Worm (Caenorhabditis elegans) whole organism, young adult: ENCODE measurements around the gene atf-6.

Source experiments
- B0261.1 ChIP-seq: sonication (generic microtip); optimal IDR thresholded peaks from 2 replicates; lab custom pipeline; 2016; ENCODE audit warnings: mild to moderate bottlenecking, missing genetic modification characterization, moderate library complexity, missing compliant biosample characterization
- C17E4.6 ChIP-seq: fragments of 200-800 bp; sonication (Bioruptor generic); IDR thresholded peaks from 2 replicates; pipeline ENCODE4 v1.3.6; 2022; ENCODE audit warnings: missing genetic modification reagents, missing genetic modification characterization, missing compliant biosample characterization
- F22D6.2 ChIP-seq: sonication (generic microtip); optimal IDR thresholded peaks from 2 replicates; lab custom pipeline; 2016; ENCODE audit warnings: mild to moderate bottlenecking, missing genetic modification characterization, missing compliant biosample characterization
- F23B12.7 ChIP-seq: sonication (generic microtip); optimal IDR thresholded peaks from 2 replicates; lab custom pipeline; 2017; ENCODE audit warnings: missing genetic modification characterization, mild to moderate bottlenecking, missing compliant biosample characterization, antibody characterized with exemption, moderate library complexity; ENCODE audit not compliant: insufficient read depth
- F52B5.7 ChIP-seq: sonication (generic microtip); optimal IDR thresholded peaks from 2 replicates; lab custom pipeline; 2016; ENCODE audit warnings: mild to moderate bottlenecking, missing genetic modification characterization, missing compliant biosample characterization
- F55B11.4 ChIP-seq: sonication (generic microtip); optimal IDR thresholded peaks from 2 replicates; lab custom pipeline; 2016; ENCODE audit warnings: missing compliant biosample characterization, missing genetic modification characterization, borderline replicate concordance; ENCODE audit not compliant: insufficient read depth
- F57A8.1 ChIP-seq: fragments of 200-800 bp; sonication (Bioruptor generic); optimal IDR thresholded peaks from 2 replicates; lab custom pipeline; 2018; ENCODE audit warnings: mild to moderate bottlenecking, missing genetic modification characterization, moderate library complexity, missing compliant biosample characterization
- F57C9.4 ChIP-seq: sonication (generic microtip); optimal IDR thresholded peaks from 2 replicates; lab custom pipeline; 2017; ENCODE audit warnings: mild to moderate bottlenecking, missing genetic modification characterization, missing compliant biosample characterization
- T07F8.4 ChIP-seq: sonication (generic microtip); optimal IDR thresholded peaks from 2 replicates; lab custom pipeline; 2016; ENCODE audit warnings: mild to moderate bottlenecking, missing genetic modification characterization, moderate library complexity, missing compliant biosample characterization
- aptf-2 ChIP-seq: fragments of 200-800 bp; sonication (Bioruptor generic); conservative IDR thresholded peaks from 2 replicates; pipeline ENCODE4 v1.3.6; 2022; ENCODE audit warnings: missing genetic modification reagents, missing genetic modification characterization, missing compliant biosample characterization
- atf-7 ChIP-seq: sonication (generic microtip); optimal IDR thresholded peaks from 2 replicates; lab custom pipeline; 2017; ENCODE audit warnings: mild to moderate bottlenecking, missing genetic modification characterization, missing compliant biosample characterization
- athp-1 ChIP-seq: sonication (generic microtip); optimal IDR thresholded peaks from 2 replicates; lab custom pipeline; 2017; ENCODE audit warnings: mild to moderate bottlenecking, missing genetic modification characterization, missing compliant biosample characterization
- attf-3 ChIP-seq: fragments of 200-800 bp; sonication (Bioruptor generic); conservative IDR thresholded peaks from 2 replicates; pipeline ENCODE4 v1.3.6; 2022; ENCODE audit warnings: missing genetic modification reagents, missing genetic modification characterization, missing compliant biosample characterization
- ccch-3 ChIP-seq: fragments of 200-800 bp; sonication (Bioruptor generic); optimal IDR thresholded peaks from 2 replicates; lab custom pipeline; 2018; ENCODE audit warnings: mild to moderate bottlenecking, missing genetic modification characterization, missing compliant biosample characterization
- cebp-1 ChIP-seq, 2 experiments: fragments of 200-800 bp in 1 of 2; sonication (Bioruptor generic) in 1 of 2; sonication (generic microtip) in 1 of 2; IDR thresholded peaks in 1 of 2; optimal IDR thresholded peaks in 1 of 2; 2 replicates each; pipeline versions ENCODE4 v1.3.6 to Lab custom; 2017 to 2022; ENCODE audit warnings: missing compliant biosample characterization in 2 of 2, missing genetic modification characterization in 2 of 2, mild to moderate bottlenecking in 1 of 2, missing genetic modification reagents in 1 of 2, moderate library complexity in 1 of 2
- egl-18 ChIP-seq: fragments of 200-800 bp; sonication (Bioruptor generic); IDR thresholded peaks from 2 replicates; pipeline ENCODE4 v1.3.6; 2022; ENCODE audit warnings: missing genetic modification reagents, missing genetic modification characterization, missing compliant biosample characterization
- hlh-12 ChIP-seq: sonication (generic microtip); optimal IDR thresholded peaks from 2 replicates; lab custom pipeline; 2016; ENCODE audit warnings: missing genetic modification characterization, missing compliant biosample characterization
- hmg-1.2 ChIP-seq: fragments of 200-800 bp; sonication (Bioruptor generic); IDR thresholded peaks from 2 replicates; pipeline ENCODE4 v1.3.6; 2022; ENCODE audit warnings: missing genetic modification reagents, missing genetic modification characterization, missing compliant biosample characterization
- hsf-1 ChIP-seq: fragments of 200-800 bp; sonication (Bioruptor generic); IDR thresholded peaks from 2 replicates; pipeline ENCODE4 v1.3.6; 2022; ENCODE audit warnings: missing genetic modification reagents, missing genetic modification characterization, missing compliant biosample characterization
- lir-1 ChIP-seq: fragments of 200-800 bp; sonication (Bioruptor generic); conservative IDR thresholded peaks from 2 replicates; pipeline ENCODE4 v1.3.6; 2022; ENCODE audit warnings: missing genetic modification reagents, missing genetic modification characterization, missing compliant biosample characterization
- lsl-1 ChIP-seq: fragments of 200-800 bp; sonication (Bioruptor generic); optimal IDR thresholded peaks from 2 replicates; lab custom pipeline; 2018; ENCODE audit warnings: mild to moderate bottlenecking, missing genetic modification characterization, moderate library complexity, missing compliant biosample characterization
- madf-10 ChIP-seq: sonication (generic microtip); optimal IDR thresholded peaks from 2 replicates; lab custom pipeline; 2016; ENCODE audit warnings: mild to moderate bottlenecking, missing genetic modification characterization, missing compliant biosample characterization
- madf-8 ChIP-seq: fragments of 200-800 bp; sonication (Bioruptor generic); conservative IDR thresholded peaks from 2 replicates; pipeline ENCODE4 v1.3.6; 2022; ENCODE audit warnings: missing genetic modification reagents, missing genetic modification characterization, missing compliant biosample characterization
- mcd-1 ChIP-seq: fragments of 200-800 bp; sonication (Bioruptor generic); IDR thresholded peaks from 2 replicates; pipeline ENCODE4 v1.3.6; 2022; ENCODE audit warnings: missing genetic modification reagents, missing genetic modification characterization, missing compliant biosample characterization
- mes-4 ChIP-seq: sonication (generic microtip); optimal IDR thresholded peaks from 2 replicates; lab custom pipeline; 2016; ENCODE audit warnings: missing genotype, missing genetic modification characterization, missing compliant biosample characterization
- nfya-2 ChIP-seq: fragments of 200-800 bp; sonication (Bioruptor generic); IDR thresholded peaks from 2 replicates; pipeline ENCODE4 v1.3.6; 2022; ENCODE audit warnings: missing genetic modification reagents, missing genetic modification characterization, missing compliant biosample characterization
- nfyb-1 ChIP-seq: fragments of 200-800 bp; sonication (Bioruptor generic); IDR thresholded peaks from 2 replicates; pipeline ENCODE4 v1.3.6; 2022; ENCODE audit warnings: missing genetic modification reagents, missing genetic modification characterization, missing compliant biosample characterization
- nhr-80 ChIP-seq: sonication (generic microtip); optimal IDR thresholded peaks from 2 replicates; lab custom pipeline; 2016; ENCODE audit warnings: missing genetic modification characterization, missing compliant biosample characterization
- pbrm-1 ChIP-seq: fragments of 200-800 bp; sonication (Bioruptor generic); IDR thresholded peaks from 2 replicates; pipeline ENCODE4 v1.3.6; 2022; ENCODE audit warnings: missing genetic modification reagents, missing genetic modification characterization, missing compliant biosample characterization
- repo-1 ChIP-seq: sonication (generic microtip); optimal IDR thresholded peaks from 2 replicates; lab custom pipeline; 2017; ENCODE audit warnings: mild to moderate bottlenecking, missing genetic modification characterization, missing compliant biosample characterization
- sea-2 ChIP-seq: fragments of 200-800 bp; sonication (Bioruptor generic); IDR thresholded peaks from 2 replicates; pipeline ENCODE4 v1.3.6; 2022; ENCODE audit warnings: missing genetic modification characterization, missing compliant biosample characterization
- snpc-1.1 ChIP-seq: sonication (generic microtip); optimal IDR thresholded peaks from 2 replicates; lab custom pipeline; 2017; ENCODE audit warnings: missing genetic modification characterization, mild to moderate bottlenecking, missing compliant biosample characterization, antibody characterized with exemption, moderate library complexity, missing genotype, missing genetic modification reagents; ENCODE audit not compliant: insufficient read depth
- tbp1 ChIP-seq: fragments of 200-800 bp; sonication (Bioruptor generic); optimal IDR thresholded peaks from 2 replicates; lab custom pipeline; 2018; ENCODE audit warnings: mild to moderate bottlenecking, missing genetic modification characterization, missing compliant biosample characterization
- zfh-2 ChIP-seq: fragments of 200-800 bp; sonication (Bioruptor generic); conservative IDR thresholded peaks from 2 replicates; pipeline ENCODE4 v1.3.6; 2022; ENCODE audit warnings: missing genetic modification reagents, missing genetic modification characterization, missing compliant biosample characterization
- ztf-22 ChIP-seq: fragments of 200-800 bp; sonication (Bioruptor generic); optimal IDR thresholded peaks from 2 replicates; lab custom pipeline; 2018; ENCODE audit warnings: mild to moderate bottlenecking, missing genetic modification characterization, moderate library complexity, missing compliant biosample characterization

Gene atf-6

DNA sequence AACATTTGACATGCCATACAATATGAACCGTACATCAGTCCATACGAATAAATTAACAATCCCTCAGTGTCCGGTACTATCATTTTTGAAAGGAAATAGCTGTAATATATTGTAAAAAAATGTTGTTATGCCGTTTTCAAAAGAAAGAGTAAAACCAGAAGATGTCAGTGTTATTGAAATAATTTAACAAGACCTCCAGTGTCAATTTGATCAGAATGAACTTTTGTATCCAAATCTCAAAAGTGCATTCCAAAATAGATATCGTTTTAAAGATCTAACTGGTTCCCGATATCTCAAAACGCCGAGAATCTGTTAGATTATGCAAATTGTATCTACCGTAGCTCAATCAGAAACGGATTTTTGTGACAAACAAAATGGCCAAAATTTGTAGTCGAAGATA is 19.2 kb upstream of the atf-6 start, which contains the start of gene odr-7:
odr-7 (minus strand) TSS at position 101 of the 400 bp plus-strand sequence.
- no peak for TF ChIP-seq athp-1 (tag; lab: Kevin White, UChicago)

DNA sequence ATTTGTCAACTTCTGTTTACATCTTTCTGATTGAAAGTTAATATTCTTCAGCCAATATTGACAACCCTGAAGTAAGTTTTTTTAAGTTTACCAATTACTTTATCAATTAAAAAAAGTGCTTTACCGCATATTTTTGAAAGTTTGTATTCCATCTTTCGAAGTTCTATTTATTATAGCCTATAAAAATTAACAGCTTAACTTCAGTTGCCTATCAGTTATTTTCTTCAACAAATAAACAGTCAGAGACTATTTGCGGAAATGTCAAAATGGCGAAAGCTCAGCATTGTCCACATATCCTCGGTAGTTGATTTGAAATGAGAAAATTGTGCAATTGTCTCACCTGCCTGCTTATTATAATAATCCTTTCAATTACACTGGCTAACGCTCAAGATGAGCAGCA is 17.2 kb upstream of the atf-6 start, which contains the start of gene T18D3.5:
T18D3.5 (plus strand) TSS at position 301 of the 400 bp plus-strand sequence.
- TF ChIP-seq atf-7 (tag; lab: Kevin White, UChicago) (no peak), madf-8 (GFP tag; lab: Robert Waterston, UW) (no peak), B0261.1 (tag; lab: Kevin White, UChicago) (no peak), madf-10 (tag; lab: Kevin White, UChicago) (no peak), nfyb-1 (GFP tag; lab: Robert Waterston, UW) (no peak), hlh-12 (tag; lab: Kevin White, UChicago) (no peak), ccch-3 (no peak), egl-18 (GFP tag; lab: Robert Waterston, UW) (no peak), F55B11.4 (no peak), nfya-2 (GFP tag; lab: Robert Waterston, UW) (no peak), ztf-22 (no peak), tbp1 (no peak), F22D6.2 (tag; lab: Kevin White, UChicago) (no peak), hmg-1.2 (GFP tag; lab: Robert Waterston, UW) (no peak), mes-4 (tag; lab: Kevin White, UChicago) (no peak), mcd-1 (GFP tag; lab: Robert Waterston, UW) (no peak), nhr-80 (tag; lab: Kevin White, UChicago) (no peak)

DNA sequence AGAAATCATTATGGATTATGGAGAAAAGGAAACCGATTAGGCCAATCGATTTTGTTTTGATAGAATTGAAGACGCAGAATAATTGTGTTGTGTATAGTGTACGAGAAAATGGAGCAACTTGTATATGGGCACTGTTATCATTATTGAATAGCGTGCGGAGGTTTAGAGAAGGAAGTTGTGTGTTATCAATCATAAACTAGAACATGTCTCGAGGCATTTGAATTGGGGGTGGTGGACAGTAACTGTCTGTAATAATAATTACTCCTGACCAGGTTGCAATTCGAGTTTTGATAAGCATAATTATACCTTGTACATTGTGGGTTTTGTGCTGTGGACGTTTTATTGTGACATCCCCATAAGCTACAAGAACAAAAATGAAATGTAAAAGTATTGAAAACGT is 14.0 kb upstream of the atf-6 start, which contains the start of gene cdf-2:
cdf-2 (minus strand) TSS at position 149 of the 400 bp plus-strand sequence.
- peak; percentile 67 for TF ChIP-seq nhr-80 (tag; lab: Kevin White, UChicago)
- no peak for TF ChIP-seq F22D6.2 (tag; lab: Kevin White, UChicago)

DNA sequence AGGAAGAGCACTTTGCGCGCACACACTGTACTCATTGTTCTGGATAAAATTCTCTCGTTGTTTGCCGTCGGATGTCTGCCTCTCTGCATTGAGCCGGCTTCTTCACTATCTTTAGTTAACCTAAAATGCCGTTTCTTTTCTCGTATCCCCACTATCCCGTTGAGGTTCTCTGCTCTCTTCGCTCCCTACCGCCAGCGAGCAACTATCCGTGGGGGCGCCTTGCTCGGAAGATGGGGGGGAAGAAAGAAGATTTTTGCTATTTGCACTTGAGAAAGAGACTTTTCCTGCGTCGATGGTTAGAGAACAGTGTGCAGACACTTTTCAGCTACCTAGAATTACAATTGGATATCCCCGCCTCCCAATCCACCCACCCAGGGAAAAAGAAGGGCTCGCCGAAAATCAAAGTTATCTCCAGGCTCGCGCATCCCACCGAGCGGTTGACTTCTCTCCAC is 13.1 kb upstream of the atf-6 start, which contains the start of gene myo-2:
myo-2 (plus strand) TSS at position 402 of the 452 bp plus-strand sequence.
- TF ChIP-seq zfh-2 (peak; percentile 60), hsf-1 (no peak)
- TF ChIP-seq, all 124 proteins: peak for 1

DNA sequence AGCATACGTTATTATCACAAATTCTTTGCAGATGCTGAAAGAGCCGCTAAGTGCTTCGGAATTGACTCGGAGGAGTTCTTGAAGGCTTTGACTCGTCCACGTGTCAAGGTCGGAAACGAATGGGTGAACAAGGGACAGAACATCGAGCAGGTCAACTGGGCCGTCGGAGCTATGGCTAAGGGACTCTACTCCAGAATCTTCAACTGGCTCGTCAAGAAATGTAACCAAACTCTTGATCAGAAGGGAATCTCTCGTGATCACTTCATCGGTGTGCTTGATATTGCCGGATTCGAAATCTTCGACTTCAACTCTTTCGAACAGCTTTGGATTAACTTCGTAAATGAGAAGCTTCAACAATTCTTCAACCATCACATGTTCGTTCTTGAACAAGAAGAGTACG is 10.9 kb upstream of the atf-6 start:
- TF ChIP-seq lir-1 (GFP tag; lab: Robert Waterston, UW) (no peak), F57C9.4 (tag; lab: Kevin White, UChicago) (no peak), lsl-1 (GFP tag; lab: Kevin White, UChicago) (no peak), tbp1 (no peak), B0261.1 (tag; lab: Kevin White, UChicago) (no peak), F23B12.7 (tag; lab: Kevin White, UChicago) (no peak), C17E4.6 (GFP tag; lab: Robert Waterston, UW) (no peak), attf-3 (GFP tag; lab: Robert Waterston, UW) (no peak), F52B5.7 (tag; lab: Kevin White, UChicago) (no peak), cebp-1 (GFP tag; IDR thresholded peaks at IDR 0.05; lab: Robert Waterston, UW) (no peak), cebp-1 (tag; optimal IDR thresholded peaks at IDR 0.05; lab: Kevin White, UChicago) (no peak), aptf-2 (GFP tag; lab: Robert Waterston, UW) (no peak), repo-1 (no peak), T07F8.4 (tag; lab: Kevin White, UChicago) (no peak), pbrm-1 (GFP tag; lab: Robert Waterston, UW) (no peak), snpc-1.1 (tag; lab: Kevin White, UChicago) (no peak), mcd-1 (GFP tag; lab: Robert Waterston, UW) (no peak), F57A8.1 (no peak), madf-10 (tag; lab: Kevin White, UChicago) (no peak), sea-2 (GFP tag; lab: Robert Waterston, UW) (no peak)
